Worm (Caenorhabditis elegans) whole organism, young adult: Measurements from ENCODE around the gene C05C8.1.

Experiments used
- B0019.2 ChIP-seq: fragments of 200-800 bp; sonication (Bioruptor generic); conservative IDR thresholded peaks from 2 replicates; pipeline ENCODE4 v1.3.6; 2022; ENCODE audit warnings: missing genetic modification reagents, missing genetic modification characterization, missing compliant biosample characterization
- B0035.1 ChIP-seq: sonication (generic microtip); optimal IDR thresholded peaks from 2 replicates; lab custom pipeline; 2016; ENCODE audit warnings: missing genetic modification characterization, mild to moderate bottlenecking, missing compliant biosample characterization, missing genotype, missing genetic modification reagents
- B0261.1 ChIP-seq: sonication (generic microtip); optimal IDR thresholded peaks from 2 replicates; lab custom pipeline; 2016; ENCODE audit warnings: mild to moderate bottlenecking, missing genetic modification characterization, moderate library complexity, missing compliant biosample characterization
- B0336.3 ChIP-seq: fragments of 200-800 bp; sonication (Bioruptor generic); IDR thresholded peaks from 2 replicates; pipeline ENCODE4 v1.3.6; 2022; ENCODE audit warnings: missing genetic modification characterization, missing compliant biosample characterization
- D2030.7 ChIP-seq: fragments of 200-800 bp; sonication (Bioruptor generic); IDR thresholded peaks from 2 replicates; pipeline ENCODE4 v1.3.6; 2022; ENCODE audit warnings: missing genetic modification reagents, missing genetic modification characterization, missing compliant biosample characterization
- F23B12.7 ChIP-seq: sonication (generic microtip); optimal IDR thresholded peaks from 2 replicates; lab custom pipeline; 2017; ENCODE audit warnings: missing genetic modification characterization, mild to moderate bottlenecking, missing compliant biosample characterization, antibody characterized with exemption, moderate library complexity; ENCODE audit not compliant: insufficient read depth
- F33H1.4 ChIP-seq: fragments of 200-800 bp; sonication (Bioruptor generic); IDR thresholded peaks from 2 replicates; pipeline ENCODE4 v1.3.6; 2022; ENCODE audit warnings: missing genetic modification reagents, missing genetic modification characterization, missing compliant biosample characterization
- F37B4.10 ChIP-seq: fragments of 200-800 bp; sonication (Bioruptor generic); IDR thresholded peaks from 2 replicates; pipeline ENCODE4 v1.3.6; 2022; ENCODE audit warnings: missing genetic modification characterization, missing compliant biosample characterization
- F52B5.7 ChIP-seq: sonication (generic microtip); optimal IDR thresholded peaks from 2 replicates; lab custom pipeline; 2016; ENCODE audit warnings: mild to moderate bottlenecking, missing genetic modification characterization, missing compliant biosample characterization
- F57A8.1 ChIP-seq: fragments of 200-800 bp; sonication (Bioruptor generic); optimal IDR thresholded peaks from 2 replicates; lab custom pipeline; 2018; ENCODE audit warnings: mild to moderate bottlenecking, missing genetic modification characterization, moderate library complexity, missing compliant biosample characterization
- T07F8.4 ChIP-seq: sonication (generic microtip); optimal IDR thresholded peaks from 2 replicates; lab custom pipeline; 2016; ENCODE audit warnings: mild to moderate bottlenecking, missing genetic modification characterization, moderate library complexity, missing compliant biosample characterization
- Y53G8AR.9 ChIP-seq: fragments of 200-800 bp; sonication (Bioruptor generic); conservative IDR thresholded peaks from 2 replicates; pipeline ENCODE4 v1.3.6; 2022; ENCODE audit warnings: missing genetic modification reagents, missing genetic modification characterization, missing compliant biosample characterization
- Y67H2A.10 ChIP-seq: fragments of 200-800 bp; sonication (Bioruptor generic); conservative IDR thresholded peaks from 2 replicates; pipeline ENCODE4 v1.3.6; 2022; ENCODE audit warnings: missing genetic modification reagents, missing genetic modification characterization, missing compliant biosample characterization
- Y95B8A.8 ChIP-seq: fragments of 200-800 bp; sonication (Bioruptor generic); IDR thresholded peaks from 2 replicates; pipeline ENCODE4 v1.3.6; 2022; ENCODE audit warnings: missing genetic modification reagents, missing genetic modification characterization, missing compliant biosample characterization
- ZK185.1 ChIP-seq: sonication (generic microtip); optimal IDR thresholded peaks from 2 replicates; lab custom pipeline; 2016; ENCODE audit warnings: mild to moderate bottlenecking, missing genetic modification characterization, missing compliant biosample characterization; ENCODE audit not compliant: poor library complexity, severe bottlenecking
- akir-1 ChIP-seq: fragments of 200-800 bp; sonication (Bioruptor generic); optimal IDR thresholded peaks from 2 replicates; lab custom pipeline; 2018; ENCODE audit warnings: mild to moderate bottlenecking, missing genetic modification characterization, moderate library complexity, missing compliant biosample characterization
- ama-1 ChIP-seq, 3 experiments: fragments of 150-350 bp in 1 of 3; sonication (generic microtip) in 2 of 3; optimal IDR thresholded peaks; 2 replicates each; lab custom pipeline; 2014 to 2018; ENCODE audit warnings: missing biosample characterization in 2 of 3, missing genetic modification characterization in 2 of 3, missing genetic modification reagents in 2 of 3
- aptf-3 ChIP-seq: fragments of 200-800 bp; sonication (Bioruptor generic); IDR thresholded peaks from 2 replicates; pipeline ENCODE4 v1.3.6; 2022; ENCODE audit warnings: missing genetic modification characterization, missing compliant biosample characterization
- atf-7 ChIP-seq: sonication (generic microtip); optimal IDR thresholded peaks from 2 replicates; lab custom pipeline; 2017; ENCODE audit warnings: mild to moderate bottlenecking, missing genetic modification characterization, missing compliant biosample characterization
- athp-1 ChIP-seq: sonication (generic microtip); optimal IDR thresholded peaks from 2 replicates; lab custom pipeline; 2017; ENCODE audit warnings: mild to moderate bottlenecking, missing genetic modification characterization, missing compliant biosample characterization
- attf-3 ChIP-seq: fragments of 200-800 bp; sonication (Bioruptor generic); conservative IDR thresholded peaks from 2 replicates; pipeline ENCODE4 v1.3.6; 2022; ENCODE audit warnings: missing genetic modification reagents, missing genetic modification characterization, missing compliant biosample characterization
- attf-5 ChIP-seq: fragments of 200-800 bp; sonication (Bioruptor generic); optimal IDR thresholded peaks from 2 replicates; lab custom pipeline; 2018; ENCODE audit warnings: mild to moderate bottlenecking, missing genetic modification characterization, missing compliant biosample characterization
- bed-1 ChIP-seq: fragments of 200-800 bp; sonication (Bioruptor generic); IDR thresholded peaks from 2 replicates; pipeline ENCODE4 v1.3.6; 2022; ENCODE audit warnings: missing genetic modification reagents, missing genetic modification characterization, missing compliant biosample characterization
- ceh-40 ChIP-seq: fragments of 200-800 bp; sonication (Bioruptor generic); IDR thresholded peaks from 2 replicates; pipeline ENCODE4 v1.3.6; 2022; ENCODE audit warnings: missing genetic modification characterization, missing compliant biosample characterization
- ceh-79 ChIP-seq: sonication (generic microtip); optimal IDR thresholded peaks from 2 replicates; lab custom pipeline; 2017; ENCODE audit warnings: mild to moderate bottlenecking, missing genetic modification characterization, missing compliant biosample characterization
- ceh-91 ChIP-seq: fragments of 200-800 bp; sonication (Bioruptor generic); IDR thresholded peaks from 2 replicates; pipeline ENCODE4 v1.3.6; 2022; ENCODE audit warnings: missing genetic modification reagents, missing genetic modification characterization, missing compliant biosample characterization
- dpff-1 ChIP-seq: sonication (generic microtip); optimal IDR thresholded peaks from 2 replicates; lab custom pipeline; 2017; ENCODE audit warnings: mild to moderate bottlenecking, missing genetic modification characterization, missing compliant biosample characterization
- ekl-4 ChIP-seq: fragments of 200-800 bp; sonication (Bioruptor generic); IDR thresholded peaks from 2 replicates; pipeline ENCODE4 v1.3.6; 2022; ENCODE audit warnings: missing genetic modification reagents, missing genetic modification characterization, missing compliant biosample characterization
- fkh-3 ChIP-seq: sonication (generic microtip); optimal IDR thresholded peaks from 2 replicates; lab custom pipeline; 2016; ENCODE audit warnings: mild to moderate bottlenecking, missing genetic modification characterization, missing compliant biosample characterization
- hrde-1 ChIP-seq: sonication (generic microtip); optimal IDR thresholded peaks from 2 replicates; lab custom pipeline; 2016; ENCODE audit warnings: missing genetic modification characterization, mild to moderate bottlenecking, missing compliant biosample characterization, moderate library complexity, missing genotype, missing genetic modification reagents, borderline replicate concordance
- lin-35 ChIP-seq, 3 experiments: fragments of 150-350 bp in 2 of 3; sonication (generic microtip) in 1 of 3; optimal IDR thresholded peaks; 2 replicates each; lab custom pipeline; 2014 to 2018; ENCODE audit warnings: missing biosample characterization in 3 of 3, missing genetic modification characterization in 3 of 3, missing genetic modification reagents in 3 of 3
- madf-3 ChIP-seq: fragments of 200-800 bp; sonication (Bioruptor generic); IDR thresholded peaks from 2 replicates; pipeline ENCODE4 v1.3.6; 2022; ENCODE audit warnings: missing genetic modification reagents, missing genetic modification characterization, missing compliant biosample characterization
- madf-6 ChIP-seq: fragments of 200-800 bp; sonication (Bioruptor generic); IDR thresholded peaks from 2 replicates; pipeline ENCODE4 v1.3.6; 2022; ENCODE audit warnings: missing genetic modification reagents, missing genetic modification characterization, missing compliant biosample characterization
- madf-8 ChIP-seq: fragments of 200-800 bp; sonication (Bioruptor generic); conservative IDR thresholded peaks from 2 replicates; pipeline ENCODE4 v1.3.6; 2022; ENCODE audit warnings: missing genetic modification reagents, missing genetic modification characterization, missing compliant biosample characterization
- nhr-90 ChIP-seq: sonication (generic microtip); optimal IDR thresholded peaks from 2 replicates; lab custom pipeline; 2016; ENCODE audit warnings: missing genotype, mild to moderate bottlenecking, missing genetic modification characterization, missing compliant biosample characterization
- pha-4 ChIP-seq: fragments of 150-350 bp; sonication (generic microtip); optimal IDR thresholded peaks from 2 replicates; lab custom pipeline; 2014; ENCODE audit warnings: missing biosample characterization, missing genetic modification reagents, missing genetic modification characterization
- snpc-1.1 ChIP-seq: sonication (generic microtip); optimal IDR thresholded peaks from 2 replicates; lab custom pipeline; 2017; ENCODE audit warnings: missing genetic modification characterization, mild to moderate bottlenecking, missing compliant biosample characterization, antibody characterized with exemption, moderate library complexity, missing genotype, missing genetic modification reagents; ENCODE audit not compliant: insufficient read depth
- somi-1 ChIP-seq: fragments of 200-800 bp; sonication (Bioruptor generic); optimal IDR thresholded peaks from 2 replicates; lab custom pipeline; 2018; ENCODE audit warnings: mild to moderate bottlenecking, missing genetic modification characterization, missing compliant biosample characterization
- tbp1 ChIP-seq: fragments of 200-800 bp; sonication (Bioruptor generic); optimal IDR thresholded peaks from 2 replicates; lab custom pipeline; 2018; ENCODE audit warnings: mild to moderate bottlenecking, missing genetic modification characterization, missing compliant biosample characterization
- tbx-9 ChIP-seq: sonication (generic microtip); optimal IDR thresholded peaks from 2 replicates; lab custom pipeline; 2016; ENCODE audit warnings: borderline replicate concordance, missing genetic modification characterization, inconsistent platforms, missing compliant biosample characterization
- tlf-1 ChIP-seq: fragments of 200-800 bp; sonication (Bioruptor generic); optimal IDR thresholded peaks from 2 replicates; lab custom pipeline; 2018; ENCODE audit warnings: mild to moderate bottlenecking, missing genetic modification characterization, missing compliant biosample characterization
- xnd-1 ChIP-seq: sonication (generic microtip); optimal IDR thresholded peaks from 2 replicates; lab custom pipeline; 2016; ENCODE audit warnings: missing genotype, missing genetic modification reagents, missing genetic modification characterization, missing compliant biosample characterization
- ztf-18 ChIP-seq: sonication (generic microtip); optimal IDR thresholded peaks from 2 replicates; lab custom pipeline; 2016; ENCODE audit warnings: missing genotype, mild to moderate bottlenecking, missing genetic modification characterization, missing compliant biosample characterization
- ztf-28 ChIP-seq: fragments of 200-800 bp; sonication (Bioruptor generic); IDR thresholded peaks from 2 replicates; pipeline ENCODE4 v1.3.6; 2022; ENCODE audit warnings: missing genetic modification reagents, missing genetic modification characterization, missing compliant biosample characterization
- ztf-3 ChIP-seq: fragments of 200-800 bp; sonication (Bioruptor generic); optimal IDR thresholded peaks from 2 replicates; lab custom pipeline; 2018; ENCODE audit warnings: mild to moderate bottlenecking, missing genetic modification characterization, missing compliant biosample characterization
- ztf-6 ChIP-seq: fragments of 200-800 bp; sonication (Bioruptor generic); IDR thresholded peaks from 2 replicates; pipeline ENCODE4 v1.3.6; 2022; ENCODE audit warnings: missing genetic modification reagents, missing genetic modification characterization, missing compliant biosample characterization

Gene C05C8.1

DNA sequence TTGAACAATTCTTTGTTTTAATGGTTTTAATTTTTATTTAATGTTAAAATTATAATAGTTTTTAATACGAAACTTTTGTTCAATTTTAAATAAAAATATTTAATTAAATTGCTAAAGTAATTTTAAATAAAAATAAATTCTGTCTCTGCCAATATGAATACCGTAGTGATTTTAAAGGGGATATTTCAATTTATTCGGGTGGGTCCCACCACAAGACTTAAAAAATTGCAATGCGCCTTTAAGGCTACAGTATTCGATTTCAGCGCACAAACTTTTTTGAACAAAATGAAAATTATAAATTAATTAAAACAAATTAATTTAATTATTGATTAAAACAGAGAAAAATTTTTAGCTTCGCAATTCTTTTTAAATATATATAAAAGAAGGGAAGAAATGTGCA lies 40.5 kb upstream of the C05C8.1 start (continued):
- no peak for TF ChIP-seq ztf-6 (GFP tag; lab: Robert Waterston, UW)
- no peak for TF ChIP-seq lin-35 (GFP tag; optimal IDR thresholded peaks at IDR 0.05; lab: Kevin White, UChicago)
- TF ChIP-seq snpc-1.1 = peak; percentile 50
- TF ChIP-seq akir-1 (GFP tag; lab: Kevin White, UChicago) = no peak
- no peak for TF ChIP-seq tbx-9 (tag; lab: Kevin White, UChicago)
- no peak for TF ChIP-seq F57A8.1 (GFP tag; lab: Kevin White, UChicago)
- TF ChIP-seq ama-1 (optimal IDR thresholded peaks at IDR 0.05; lab: Kevin White, UChicago) = no peak
- no peak for TF ChIP-seq ama-1 (GFP tag; optimal IDR thresholded peaks at IDR 0.05; lab: Kevin White, UChicago)
- TF ChIP-seq ZK185.1 (tag; lab: Kevin White, UChicago) = no peak
- TF ChIP-seq B0261.1 (tag; lab: Kevin White, UChicago) = no peak
- peak; percentile 75 for TF ChIP-seq madf-8 (GFP tag; lab: Robert Waterston, UW)
- TF ChIP-seq ztf-28 = no peak
- TF ChIP-seq ztf-3 (GFP tag; lab: Kevin White, UChicago) = no peak
- TF ChIP-seq D2030.7 (GFP tag; lab: Robert Waterston, UW) = peak; percentile 54; the same call in 1 of the 2 replicates
- no peak for TF ChIP-seq ceh-79 (tag; lab: Kevin White, UChicago)
- no peak for TF ChIP-seq F52B5.7 (tag; lab: Kevin White, UChicago)
- no peak for TF ChIP-seq dpff-1 (tag; lab: Kevin White, UChicago)
- TF ChIP-seq F33H1.4 = peak; percentile 93
- no peak for TF ChIP-seq Y95B8A.8
- peak; percentile 31 for TF ChIP-seq tbp1 (GFP tag; lab: Kevin White, UChicago)
- peak; percentile 90 for TF ChIP-seq madf-3 (GFP tag; lab: Robert Waterston, UW)
- TF ChIP-seq ceh-91 (GFP tag; lab: Robert Waterston, UW) = peak; percentile 51
- no peak for TF ChIP-seq attf-3 (GFP tag; lab: Robert Waterston, UW)
- no peak for TF ChIP-seq ceh-40 (GFP tag; lab: Robert Waterston, UW)
- TF ChIP-seq nhr-90 (tag; lab: Kevin White, UChicago) = no peak
- TF ChIP-seq fkh-3 = no peak
- no peak for TF ChIP-seq athp-1
- TF ChIP-seq hrde-1 = no peak
- TF ChIP-seq B0035.1 (tag; lab: Kevin White, UChicago) = no peak
- TF ChIP-seq xnd-1 = peak; percentile 89
- no peak for TF ChIP-seq aptf-3 (GFP tag; lab: Robert Waterston, UW)
- TF ChIP-seq, all 124 proteins: peak for 14

DNA sequence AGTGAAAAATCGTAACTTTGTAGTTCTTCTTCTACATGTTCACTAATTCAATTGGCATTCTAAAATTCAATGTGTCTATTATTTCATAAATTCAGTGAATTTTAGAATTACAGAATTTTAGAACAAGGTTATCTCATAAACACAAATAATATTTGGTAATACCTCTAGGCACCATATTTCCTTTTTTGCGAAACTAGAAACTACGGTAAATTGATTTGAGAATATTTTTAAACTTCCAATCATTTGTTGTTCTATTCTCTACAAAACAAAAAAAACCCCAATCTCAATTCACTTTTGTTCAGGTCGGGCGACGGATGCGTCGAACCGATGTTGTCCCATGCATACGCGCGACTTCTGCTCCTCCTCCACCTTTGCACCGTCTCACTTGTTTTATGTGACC lies 39.6 kb upstream of the C05C8.1 start, which contains the start of gene F09G2.1:
TSS of gene F09G2.1 (plus strand) at position 301 of the 400 bp plus-strand sequence.
- TF ChIP-seq T07F8.4 (tag; lab: Kevin White, UChicago) = no peak
- TF ChIP-seq ekl-4 (GFP tag; lab: Robert Waterston, UW) = no peak
- no peak for TF ChIP-seq F23B12.7

- TF ChIP-seq B0019.2 (GFP tag; lab: Robert Waterston, UW) (no peak), pha-4 (tag; lab: Kevin White, UChicago) (no peak), snpc-1.1 (no peak), B0261.1 (tag; lab: Kevin White, UChicago) (no peak), T07F8.4 (tag; lab: Kevin White, UChicago) (no peak), Y53G8AR.9 (no peak), attf-5 (GFP tag; lab: Kevin White, UChicago) (no peak), bed-1 (GFP tag; lab: Robert Waterston, UW) (no peak), somi-1 (GFP tag; lab: Kevin White, UChicago) (no peak), Y67H2A.10 (GFP tag; lab: Robert Waterston, UW) (no peak), ztf-3 (GFP tag; lab: Kevin White, UChicago) (no peak), ZK185.1 (tag; lab: Kevin White, UChicago) (no peak), tlf-1 (GFP tag; lab: Kevin White, UChicago) (no peak), madf-6 (GFP tag; lab: Robert Waterston, UW) (no peak), ztf-18 (tag; lab: Kevin White, UChicago) (no peak), F23B12.7 (no peak), F37B4.10 (GFP tag; lab: Robert Waterston, UW) (no peak), B0336.3 (GFP tag; lab: Robert Waterston, UW) (no peak), atf-7 (no peak)
Measured at ce11 chrV:7201353-7201752, 38.2 kb upstream of the C05C8.1 start.
